Worm (Caenorhabditis elegans): ENCODE measurements around the gene nhr-95.

The nhr-95 gene

DNA sequence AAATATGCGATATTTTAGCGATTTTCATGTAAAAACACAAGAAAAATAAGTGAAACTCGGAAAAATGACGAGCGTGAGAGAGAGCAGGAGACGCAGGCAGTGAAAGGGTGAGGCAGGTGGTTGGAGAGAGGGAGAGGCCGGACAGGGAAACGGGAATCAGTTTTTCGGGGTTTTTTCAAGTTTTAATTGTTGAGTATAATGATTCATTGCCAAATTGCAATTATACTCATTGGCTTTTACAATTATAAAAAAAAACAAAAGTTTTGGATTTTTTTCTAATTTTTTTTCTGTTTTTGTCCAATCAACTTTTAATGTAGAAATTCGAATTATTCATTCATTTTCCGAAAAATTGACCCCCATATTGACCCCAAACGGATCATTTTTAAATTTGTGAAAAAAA is at the start of gene nhr-95:
Gene nhr-95 (minus strand): TSS at position 101 of the 400 bp plus-strand sequence.
- no peak for TF ChIP-seq odd-2 (tag; optimal IDR thresholded peaks at IDR 0.05)
- TF ChIP-seq K02D7.2 (tag; optimal IDR thresholded peaks at IDR 0.05): peak; percentile 38
- TF ChIP-seq pha-2 (tag; optimal IDR thresholded peaks at IDR 0.05): peak; percentile 31

ce11 chrV:19131848-19132401 is 49.5 kb upstream of the nhr-95 start:
- TF ChIP-seq ceh-48 (tag; optimal IDR thresholded peaks at IDR 0.05) (peak; percentile 24), ttx-3 (tag; optimal IDR thresholded peaks at IDR 0.05) (no peak)

- TF ChIP-seq dmd-4 (tag; optimal IDR thresholded peaks at IDR 0.05; ENCODE audit: borderline replicate concordance): no peak
- TF ChIP-seq dve-1 (tag; optimal IDR thresholded peaks at IDR 0.05): no peak
- TF ChIP-seq ceh-48 (tag; optimal IDR thresholded peaks at IDR 0.05): no peak
- TF ChIP-seq ceh-45 (GFP tag; IDR thresholded peaks at IDR 0.05): 0 out of 2 replicates have a peak, but pooled peaks have one; percentile 15
- no peak for TF ChIP-seq nhr-11 (tag; optimal IDR thresholded peaks at IDR 0.05)
- TF ChIP-seq unc-86 (tag; optimal IDR thresholded peaks at IDR 0.05): no peak
- TF ChIP-seq ceh-22 (tag; optimal IDR thresholded peaks at IDR 0.05): no peak
- TF ChIP-seq hlh-6 (tag; optimal IDR thresholded peaks at IDR 0.05): no peak
These were observed 47.2 kb upstream of the nhr-95 start for ce11 chrV:19129497-19130212.

DNA sequence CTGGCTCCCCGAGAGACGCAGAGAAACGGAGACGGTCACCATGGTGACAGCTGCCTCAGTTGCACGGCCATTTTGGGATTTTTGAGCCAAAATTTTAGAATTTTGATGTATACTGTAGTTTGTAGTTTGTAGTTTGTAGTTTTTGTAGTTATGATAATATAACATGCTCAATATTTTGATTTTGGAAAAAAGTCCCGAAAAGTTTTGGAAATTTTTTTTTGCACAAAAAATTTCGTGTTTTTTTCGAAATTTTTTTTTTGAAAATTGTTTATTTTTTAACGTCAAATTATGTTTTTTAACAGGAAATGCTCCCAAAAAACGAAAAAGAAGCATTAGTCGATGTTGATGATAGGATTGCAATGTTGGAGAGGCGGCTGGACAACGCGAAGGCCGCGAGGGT is 44.8 kb upstream of the nhr-95 start, which contains the start of gene dyf-17:
Gene dyf-17 (plus strand): TSS at position 301 of the 400 bp plus-strand sequence.
- TF ChIP-seq tbx-7 (tag; optimal IDR thresholded peaks at IDR 0.05) (no peak), ceh-30 (tag; optimal IDR thresholded peaks at IDR 0.05) (no peak), ets-4 (tag; optimal IDR thresholded peaks at IDR 0.05) (no peak), elt-2 (tag; optimal IDR thresholded peaks at IDR 0.05) (no peak), pqm-1 (tag; optimal IDR thresholded peaks at IDR 0.05) (no peak), pag-3 (tag; optimal IDR thresholded peaks at IDR 0.05; ENCODE audit: borderline replicate concordance) (no peak), hlh-6 (tag; optimal IDR thresholded peaks at IDR 0.05) (no peak), unc-55 (GFP tag; optimal IDR thresholded peaks at IDR 0.05) (no peak), ceh-34 (tag; optimal IDR thresholded peaks at IDR 0.05) (no peak), hlh-30 (tag; optimal IDR thresholded peaks at IDR 0.05; ENCODE audit: insufficient read depth) (no peak), madf-2 (tag; optimal IDR thresholded peaks at IDR 0.05) (no peak), ceh-9 (tag; optimal IDR thresholded peaks at IDR 0.05) (no peak), unc-42 (tag; optimal IDR thresholded peaks at IDR 0.05) (no peak)

DNA sequence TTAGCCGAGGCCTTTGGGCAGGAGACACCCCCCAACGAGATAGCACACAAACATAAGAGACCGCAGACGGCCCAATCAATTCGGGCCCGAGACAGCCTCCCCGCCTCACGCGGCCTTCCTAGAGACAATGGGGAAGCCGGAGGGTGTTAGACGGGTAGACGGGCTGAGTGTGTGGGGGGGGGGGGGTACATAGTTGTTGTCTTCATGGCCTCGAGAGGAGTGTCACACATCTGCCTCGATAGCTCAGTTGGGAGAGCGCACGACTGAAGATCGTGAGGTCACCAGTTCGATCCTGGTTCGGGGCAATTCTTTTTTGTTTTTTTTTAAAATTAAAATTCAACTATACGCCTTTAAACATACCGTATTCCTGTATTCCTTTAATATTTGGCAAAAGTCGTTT is 43.4 kb upstream of the nhr-95 start:
- TF ChIP-seq ceh-24 (tag; optimal IDR thresholded peaks at IDR 0.05) (peak; percentile 13), che-1 (tag; optimal IDR thresholded peaks at IDR 0.05) (peak; percentile 80), hlh-8 (tag; optimal IDR thresholded peaks at IDR 0.05) (peak; percentile 6), mec-3 (tag; optimal IDR thresholded peaks at IDR 0.05; ENCODE audit: borderline replicate concordance) (no peak), sdc-2 (tag; optimal IDR thresholded peaks at IDR 0.05) (peak; percentile 53), hlh-15 (tag; optimal IDR thresholded peaks at IDR 0.05) (peak; percentile 17), ceh-9 (tag; optimal IDR thresholded peaks at IDR 0.05) (peak; percentile 56), ceh-19 (GFP tag; optimal IDR thresholded peaks at IDR 0.05) (peak; percentile 76), pha-4 (tag; optimal IDR thresholded peaks at IDR 0.05) (no peak), Y22D7AL.16 (tag; optimal IDR thresholded peaks at IDR 0.05) (peak; percentile 64), odd-2 (tag; optimal IDR thresholded peaks at IDR 0.05) (no peak), fax-1 (tag; optimal IDR thresholded peaks at IDR 0.05) (peak; percentile 50), C38D4.7 (GFP tag; optimal IDR thresholded peaks at IDR 0.05) (peak; percentile 75), tbx-2 (tag; optimal IDR thresholded peaks at IDR 0.05) (peak; percentile 48), C08G9.2 (tag; optimal IDR thresholded peaks at IDR 0.05) (peak; percentile 50), unc-55 (GFP tag; optimal IDR thresholded peaks at IDR 0.05) (no peak), ceh-14 (tag; optimal IDR thresholded peaks at IDR 0.05) (peak; percentile 62), ets-4 (tag; optimal IDR thresholded peaks at IDR 0.05) (no peak), pqm-1 (tag; optimal IDR thresholded peaks at IDR 0.05) (peak; percentile 13), elt-2 (tag; optimal IDR thresholded peaks at IDR 0.05) (peak; percentile 77), fkh-6 (tag; optimal IDR thresholded peaks at IDR 0.05) (peak; percentile 50), ahr-1 (tag; optimal IDR thresholded peaks at IDR 0.05) (peak; percentile 28), fkh-10 (GFP tag; optimal IDR thresholded peaks at IDR 0.05) (no peak), pha-2 (tag; optimal IDR thresholded peaks at IDR 0.05) (peak; percentile 93), sox-2 (GFP tag; IDR thresholded peaks at IDR 0.05) (peak; percentile 54), ceh-31 (tag; optimal IDR thresholded peaks at IDR 0.05) (peak; percentile 43), unc-42 (tag; optimal IDR thresholded peaks at IDR 0.05) (peak; percentile 13)

Data from whole organism, late embryonic.